Fruit fly (Drosophila melanogaster): Measurements from ENCODE around the gene CG15005.

The CG15005 gene

DNA sequence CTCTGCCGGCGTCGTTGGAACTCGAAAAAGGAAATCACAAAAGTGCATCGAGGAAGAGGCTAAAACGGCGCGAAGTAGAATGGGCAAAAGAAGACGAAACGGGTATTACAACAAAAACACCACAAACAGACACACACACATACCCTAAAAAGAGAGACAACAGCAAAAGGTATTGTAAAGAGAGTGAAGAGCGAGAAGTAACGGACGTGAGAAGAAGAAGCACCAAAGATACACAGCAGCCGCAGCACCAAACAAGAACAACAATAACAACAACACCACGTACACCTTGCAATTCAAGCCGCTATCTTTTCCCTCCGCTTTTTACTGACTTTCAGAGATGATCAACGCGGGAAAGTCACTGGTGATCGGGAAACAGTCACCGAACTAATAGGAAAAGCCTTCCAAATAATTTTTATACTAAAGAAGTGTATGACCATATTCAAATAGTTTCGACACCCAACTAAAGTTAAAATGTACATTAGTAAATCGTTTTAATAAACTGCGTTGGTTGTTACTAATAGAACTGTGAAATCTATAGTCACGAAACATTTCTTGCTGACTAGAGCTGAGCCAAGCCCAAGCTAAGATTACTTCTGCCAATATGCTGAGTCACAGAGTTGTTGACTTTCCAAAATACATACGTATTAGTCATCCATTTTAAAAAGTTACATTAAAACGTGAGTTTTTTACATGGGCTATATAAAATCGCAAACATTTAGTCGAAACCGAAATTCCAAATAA is 48.2 kb upstream of the CG15005 start (continued):
- TF ChIP-seq Mes4 (GFP tag; optimal IDR thresholded peaks at IDR 0.05) (no peak), CG17186 (GFP tag; optimal IDR thresholded peaks at IDR 0.05) (no peak), Hmr (GFP tag; optimal IDR thresholded peaks at IDR 0.05) (no peak), CG7839 (tag; optimal IDR thresholded peaks at IDR 0.05) (no peak), zen2 (GFP tag; IDR thresholded peaks at IDR 0.05; ENCODE audit: partially characterized antibody) (0 out of 3 replicates have a peak, but pooled peaks have one; percentile 39), CG17328 (GFP tag; IDR thresholded peaks at IDR 0.05) (no peak), CG3995 (GFP tag; optimal IDR thresholded peaks at IDR 0.05) (peak; percentile 92), CG6254 (GFP tag; optimal IDR thresholded peaks at IDR 0.05) (no peak), CG15696 (tag; optimal IDR thresholded peaks at IDR 0.05) (no peak), CG18764 (GFP tag; optimal IDR thresholded peaks at IDR 0.05) (no peak), Adf1 (GFP tag; IDR thresholded peaks at IDR 0.05) (no peak), eyg (GFP tag; optimal IDR thresholded peaks at IDR 0.05) (no peak), CTCF (GFP tag; optimal IDR thresholded peaks at IDR 0.05) (no peak), CG8765 (GFP tag; IDR thresholded peaks at IDR 0.05) (no peak), zen (tag; optimal IDR thresholded peaks at IDR 0.05) (no peak), nom (GFP tag; optimal IDR thresholded peaks at IDR 0.05) (peak; percentile 65), onecut (GFP tag; IDR thresholded peaks at IDR 0.05) (no peak), CG15479 (GFP tag; optimal IDR thresholded peaks at IDR 0.05) (peak; percentile 35), zfh1 (GFP tag; IDR thresholded peaks at IDR 0.05) (no peak), CG12942 (GFP tag; optimal IDR thresholded peaks at IDR 0.05) (no peak), grau (tag; optimal IDR thresholded peaks at IDR 0.05) (no peak), HmgD (GFP tag; optimal IDR thresholded peaks at IDR 0.05) (peak; percentile 54), kah (GFP tag; optimal IDR thresholded peaks at IDR 0.05) (no peak), Myb (GFP tag; optimal IDR thresholded peaks at IDR 0.05) (peak; percentile 8), cg (GFP tag; optimal IDR thresholded peaks at IDR 0.05) (peak; percentile 65), Xrp1 (GFP tag; IDR thresholded peaks at IDR 0.05) (no peak), Scr (GFP tag; IDR thresholded peaks at IDR 0.05; ENCODE audit: partially characterized antibody) (no peak), CG13296 (GFP tag; optimal IDR thresholded peaks at IDR 0.05) (no peak), CG12236 (GFP tag; optimal IDR thresholded peaks at IDR 0.05) (no peak), CG6272 (GFP tag; IDR thresholded peaks at IDR 0.05) (no peak), CG6765 (GFP tag; optimal IDR thresholded peaks at IDR 0.05) (no peak), Trl (optimal IDR thresholded peaks at IDR 0.05) (peak; percentile 42 to 62), Trl (GFP tag; optimal IDR thresholded peaks at IDR 0.05) (no peak), dm (GFP tag; optimal IDR thresholded peaks at IDR 0.05) (no peak), CG32772 (GFP tag; IDR thresholded peaks at IDR 0.05) (no peak), grn (GFP tag; optimal IDR thresholded peaks at IDR 0.05) (no peak), CG12659 (GFP tag; optimal IDR thresholded peaks at IDR 0.05) (no peak), CG5953 (GFP tag; IDR thresholded peaks at IDR 0.05) (no peak), chn (GFP tag; optimal IDR thresholded peaks at IDR 0.05) (no peak), Pdp1 (GFP tag; optimal IDR thresholded peaks at IDR 0.05) (no peak), Vsx1 (GFP tag; optimal IDR thresholded peaks at IDR 0.05) (no peak), kni (GFP tag; optimal IDR thresholded peaks at IDR 0.05) (peak; percentile 46), Max (GFP tag; optimal IDR thresholded peaks at IDR 0.05) (no peak), CG10543 (GFP tag; optimal IDR thresholded peaks at IDR 0.05) (no peak), CG34422 (GFP tag; IDR thresholded peaks at IDR 0.05) (no peak; the same call in 2 of the 3 replicates), Deaf1 (tag; optimal IDR thresholded peaks at IDR 0.05) (no peak), chinmo (GFP tag; IDR thresholded peaks at IDR 0.05; ENCODE audit: partially characterized antibody) (no peak), CG4360 (GFP tag; IDR thresholded peaks at IDR 0.05) (peak; percentile 99), ci (GFP tag; IDR thresholded peaks at IDR 0.05) (0 out of 3 replicates have a peak, but pooled peaks have one; percentile 24), CG7786 (GFP tag; optimal IDR thresholded peaks at IDR 0.05) (no peak), CG11695 (GFP tag; IDR thresholded peaks at IDR 0.05) (no peak)
